Fruit fly (Drosophila melanogaster) whole organism, larva: ENCODE measurements around the gene Myo28B1.
"Not testable (repeated sequence)": the region's sequence is repeated elsewhere in the genome, so short reads cannot be mapped to it uniquely, and the experiment has no call there.

Experiments
- noc ChIP-seq: fragments of 200-800 bp; sonication (Bioruptor generic); optimal IDR thresholded peaks from 3 replicates; lab custom pipeline; 2019; ENCODE audit warnings: missing biosample characterization, mild to moderate bottlenecking, missing genetic modification characterization, moderate library complexity

Myo28B1 gene

dm6 chr2L:7726268-7726997 lies 60.6 kb downstream of the Myo28B1 start, which contains the start of gene CG13795:
Gene CG13795 (minus strand): TSS chr2L:7726298.
- peak; percentile 55 for TF ChIP-seq noc (tag; lab: Kevin White, UChicago)

dm6 chr2L:7732570-7732969 lies 66.7 kb downstream of the Myo28B1 start, which contains the start of gene CG13796:
Gene CG13796 (minus strand): TSS chr2L:7732670.
- not testable (repeated sequence) for TF ChIP-seq noc (tag; lab: Kevin White, UChicago)

DNA sequence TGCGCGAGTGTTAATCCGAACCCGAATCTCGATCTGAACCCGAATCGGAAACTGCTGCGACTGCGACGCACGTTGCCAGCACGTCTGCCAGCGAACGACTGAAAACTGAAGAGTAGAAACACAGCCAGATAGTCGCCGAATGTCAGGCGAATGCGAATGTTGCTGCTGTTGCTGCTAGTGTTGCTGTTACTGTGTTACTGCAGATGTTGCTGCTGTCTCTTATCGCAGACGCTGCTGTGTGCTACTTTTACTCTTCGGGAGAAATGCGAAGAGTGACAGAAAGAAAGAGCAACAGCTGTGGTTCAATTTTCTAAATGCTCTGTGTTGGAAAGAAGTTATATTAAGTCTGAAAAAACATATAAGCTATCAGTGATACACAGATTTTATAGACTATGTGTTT lies 72.9 kb downstream of the Myo28B1 start, which contains the start of gene CG31904:
Gene CG31904, minus strand, starts transcription at position 101 of the 400 bp plus-strand sequence.
- not testable (repeated sequence) for TF ChIP-seq noc (tag; lab: Kevin White, UChicago)
